Fruit fly (Drosophila melanogaster) whole organism, embryonic: ENCODE measurements around the gene CG43116.

Experiments used
- Aef1 ChIP-seq: fragments of 200-800 bp; sonication (Bioruptor generic); IDR thresholded peaks from 3 replicates; pipeline ENCODE4 v1.3.6; 2022; ENCODE audit warnings: missing biosample characterization, missing genetic modification characterization
- CG10321 ChIP-seq: fragments of 200-800 bp; sonication (Bioruptor generic); IDR thresholded peaks from 2 replicates; pipeline ENCODE4 v1.3.6; 2022; ENCODE audit warnings: missing biosample characterization, missing genetic modification characterization
- CG12104 ChIP-seq: fragments of 200-800 bp; sonication (Bioruptor generic); optimal IDR thresholded peaks from 3 replicates; lab custom pipeline; 2016; ENCODE audit warnings: missing biosample characterization, missing genetic modification characterization
- CG12769 ChIP-seq: fragments of 200-800 bp; sonication (Bioruptor generic); optimal IDR thresholded peaks from 2 replicates; lab custom pipeline; 2019; ENCODE audit warnings: missing biosample characterization, mild to moderate bottlenecking, missing genetic modification characterization, moderate library complexity
- CG13424 ChIP-seq: fragments of 200-800 bp; sonication (Bioruptor generic); optimal IDR thresholded peaks from 2 replicates; lab custom pipeline; 2019; ENCODE audit warnings: missing biosample characterization, mild to moderate bottlenecking, missing genetic modification characterization, moderate library complexity
- CG14050 ChIP-seq: fragments of 200-800 bp; sonication (Bioruptor generic); IDR thresholded peaks from 3 replicates; pipeline ENCODE4 v1.3.6; 2022; ENCODE audit warnings: missing biosample characterization, missing genetic modification characterization
- CG14710 ChIP-seq: fragments of 200-800 bp; sonication (Bioruptor generic); optimal IDR thresholded peaks from 3 replicates; lab custom pipeline; 2019; ENCODE audit warnings: missing biosample characterization, mild to moderate bottlenecking, missing genetic modification characterization, moderate library complexity
- CG15011 ChIP-seq: fragments of 200-800 bp; sonication (Bioruptor generic); optimal IDR thresholded peaks from 3 replicates; lab custom pipeline; 2018; ENCODE audit warnings: missing biosample characterization, mild to moderate bottlenecking, missing genetic modification characterization
- CG1529 ChIP-seq: fragments of 200-800 bp; sonication (Bioruptor generic); optimal IDR thresholded peaks from 3 replicates; lab custom pipeline; 2018; ENCODE audit warnings: missing biosample characterization, missing genetic modification characterization
- CG15601 ChIP-seq: fragments of 200-800 bp; sonication (Bioruptor generic); optimal IDR thresholded peaks from 3 replicates; lab custom pipeline; 2019; ENCODE audit warnings: missing biosample characterization, mild to moderate bottlenecking, missing genetic modification characterization, moderate library complexity
- CG1647 ChIP-seq: fragments of 200-800 bp; sonication (Bioruptor generic); optimal IDR thresholded peaks from 3 replicates; lab custom pipeline; 2016; ENCODE audit warnings: missing biosample characterization, missing genetic modification characterization
- CG18262 ChIP-seq: fragments of 200-800 bp; optimal IDR thresholded peaks from 3 replicates; lab custom pipeline; 2019; ENCODE audit warnings: missing biosample characterization, mild to moderate bottlenecking, missing genetic modification characterization, moderate library complexity
- CG2116 ChIP-seq: fragments of 200-800 bp; sonication (Bioruptor generic); optimal IDR thresholded peaks from 3 replicates; lab custom pipeline; 2018; ENCODE audit warnings: missing biosample characterization, mild to moderate bottlenecking, missing genetic modification characterization
- CG31365 ChIP-seq: fragments of 200-800 bp; sonication (Bioruptor generic); optimal IDR thresholded peaks from 2 replicates; lab custom pipeline; 2018; ENCODE audit warnings: missing biosample characterization, mild to moderate bottlenecking, missing genetic modification characterization
- CG32772 ChIP-seq: fragments of 200-800 bp; sonication (Bioruptor generic); IDR thresholded peaks from 2 replicates; pipeline ENCODE4 v1.3.6; 2022; ENCODE audit warnings: missing biosample characterization, missing genetic modification characterization
- CG3281 ChIP-seq: fragments of 200-800 bp; sonication (Bioruptor generic); optimal IDR thresholded peaks from 3 replicates; lab custom pipeline; 2017; ENCODE audit warnings: missing biosample characterization, mild to moderate bottlenecking, missing genetic modification characterization
- CG3847 ChIP-seq: fragments of 200-800 bp; sonication (Bioruptor generic); IDR thresholded peaks from 2 replicates; pipeline ENCODE4 v1.3.6; 2022; ENCODE audit warnings: missing biosample characterization, missing genetic modification characterization
- CG3995 ChIP-seq: fragments of 200-800 bp; sonication (Bioruptor generic); optimal IDR thresholded peaks from 3 replicates; lab custom pipeline; 2016; ENCODE audit warnings: missing biosample characterization, missing genetic modification characterization
- CG4360 ChIP-seq: fragments of 200-800 bp; sonication (Bioruptor generic); IDR thresholded peaks from 2 replicates; pipeline ENCODE4 v1.3.6; 2022; ENCODE audit warnings: missing biosample characterization, missing genetic modification characterization
- CG6272 ChIP-seq: fragments of 200-800 bp; sonication (Bioruptor generic); IDR thresholded peaks from 2 replicates; pipeline ENCODE4 v1.3.6; 2022; ENCODE audit warnings: missing biosample characterization, missing genetic modification characterization
- CG6765 ChIP-seq: fragments of 200-800 bp; sonication (Bioruptor generic); optimal IDR thresholded peaks from 3 replicates; lab custom pipeline; 2017; ENCODE audit warnings: missing biosample characterization, mild to moderate bottlenecking, missing genetic modification characterization
- CG8924 ChIP-seq: fragments of 200-800 bp; optimal IDR thresholded peaks from 3 replicates; lab custom pipeline; 2019; ENCODE audit warnings: missing biosample characterization, mild to moderate bottlenecking, missing genetic modification characterization, moderate library complexity
- Dip2 ChIP-seq: fragments of 200-800 bp; sonication (Bioruptor generic); IDR thresholded peaks from 2 replicates; pipeline ENCODE4 v1.3.6; 2022; ENCODE audit warnings: missing biosample characterization, missing genetic modification characterization
- Gsc ChIP-seq: fragments of 200-800 bp; sonication (Bioruptor generic); IDR thresholded peaks from 2 replicates; pipeline ENCODE4 v1.3.6; 2022; ENCODE audit warnings: missing biosample characterization, missing genetic modification characterization
- HLHmδ ChIP-seq: fragments of 200-800 bp; sonication (Bioruptor generic); optimal IDR thresholded peaks from 2 replicates; lab custom pipeline; 2018; ENCODE audit warnings: missing biosample characterization, mild to moderate bottlenecking, missing genetic modification characterization, moderate library complexity
- Jarid2 ChIP-seq: fragments of 200-800 bp; sonication (Bioruptor generic); optimal IDR thresholded peaks from 3 replicates; lab custom pipeline; 2017; ENCODE audit warnings: mild to moderate bottlenecking, missing biosample characterization, missing genetic modification reagents, missing genetic modification characterization
- Lhr ChIP-seq: fragments of 200-800 bp; sonication (Bioruptor generic); optimal IDR thresholded peaks from 3 replicates; lab custom pipeline; 2017; ENCODE audit warnings: mild to moderate bottlenecking, missing biosample characterization, missing genetic modification reagents, missing genetic modification characterization
- MESR4 ChIP-seq: fragments of 200-800 bp; sonication (Bioruptor generic); optimal IDR thresholded peaks from 2 replicates; lab custom pipeline; 2018; ENCODE audit warnings: missing biosample characterization, mild to moderate bottlenecking, missing genetic modification characterization, moderate library complexity
- Opbp ChIP-seq: fragments of 200-800 bp; sonication (Bioruptor generic); IDR thresholded peaks from 3 replicates; pipeline ENCODE4 v1.3.6; 2022; ENCODE audit warnings: missing biosample characterization, missing genetic modification characterization; ENCODE audit not compliant: partially characterized antibody
- Pdp1 ChIP-seq, 2 experiments: fragments of 200-800 bp; sonication (Bioruptor generic); optimal IDR thresholded peaks; 3 replicates each; lab custom pipeline; 2016; ENCODE audit warnings: missing biosample characterization in 2 of 2, missing genetic modification characterization in 2 of 2, mild to moderate bottlenecking in 1 of 2, moderate library complexity in 1 of 2
- Poxn ChIP-seq: fragments of 200-800 bp; sonication (Bioruptor generic); IDR thresholded peaks from 2 replicates; pipeline ENCODE4 v1.3.6; 2022; ENCODE audit warnings: missing biosample characterization, missing genetic modification characterization
- Rx ChIP-seq: fragments of 200-800 bp; sonication (Bioruptor generic); IDR thresholded peaks from 2 replicates; pipeline ENCODE4 v1.3.6; 2022; ENCODE audit warnings: missing biosample characterization, missing genetic modification characterization
- Scr ChIP-seq: fragments of 200-800 bp; sonication (Bioruptor generic); IDR thresholded peaks from 2 replicates; pipeline ENCODE4 v1.3.6; 2022; ENCODE audit warnings: missing biosample characterization, missing genetic modification characterization; ENCODE audit not compliant: partially characterized antibody
- Six4 ChIP-seq: fragments of 200-800 bp; sonication (Bioruptor generic); optimal IDR thresholded peaks from 2 replicates; lab custom pipeline; 2016; ENCODE audit warnings: missing biosample characterization, missing genetic modification characterization
- cwo ChIP-seq: fragments of 200-800 bp; sonication (Bioruptor generic); optimal IDR thresholded peaks from 3 replicates; lab custom pipeline; 2017; ENCODE audit warnings: missing biosample characterization, missing genetic modification characterization, mild to moderate bottlenecking, moderate library complexity, missing genetic modification reagents
- danr ChIP-seq: fragments of 200-800 bp; sonication (Bioruptor generic); IDR thresholded peaks from 2 replicates; pipeline ENCODE4 v1.3.6; 2022; ENCODE audit warnings: missing biosample characterization, missing genetic modification characterization
- dati ChIP-seq: fragments of 200-800 bp; sonication (Bioruptor generic); IDR thresholded peaks from 2 replicates; pipeline ENCODE4 v1.3.6; 2022; ENCODE audit warnings: missing biosample characterization, missing genetic modification characterization
- ham ChIP-seq: fragments of 200-800 bp; sonication (Bioruptor generic); IDR thresholded peaks from 2 replicates; pipeline ENCODE4 v1.3.6; 2022; ENCODE audit warnings: missing biosample characterization, missing genetic modification characterization
- ind ChIP-seq: fragments of 200-800 bp; sonication (Bioruptor generic); optimal IDR thresholded peaks from 3 replicates; lab custom pipeline; 2016; ENCODE audit warnings: missing biosample characterization, missing genetic modification characterization
- insv ChIP-seq, 2 experiments: fragments of 200-800 bp; sonication (Bioruptor generic); optimal IDR thresholded peaks; 3 replicates each; lab custom pipeline; 2016 to 2018; ENCODE audit warnings: missing biosample characterization in 2 of 2, missing genetic modification characterization in 2 of 2
- ranshi ChIP-seq: fragments of 200-800 bp; sonication (Bioruptor generic); IDR thresholded peaks from 2 replicates; pipeline ENCODE4 v1.3.6; 2022; ENCODE audit warnings: missing biosample characterization, missing genetic modification characterization
- sens ChIP-seq: fragments of 200-800 bp; sonication (Bioruptor generic); peaks from one replicate; lab custom pipeline; 2016; ENCODE audit warnings: missing biosample characterization, missing genetic modification characterization
- sima ChIP-seq: fragments of 200-800 bp; sonication (Bioruptor generic); optimal IDR thresholded peaks from 2 replicates; lab custom pipeline; 2016; ENCODE audit warnings: missing biosample characterization, missing genetic modification characterization
- sisA ChIP-seq: fragments of 200-800 bp; sonication (Bioruptor generic); IDR thresholded peaks from 2 replicates; pipeline ENCODE4 v1.3.6; 2022; ENCODE audit warnings: missing biosample characterization, missing genetic modification characterization
- sqz ChIP-seq: fragments of 200-800 bp; sonication (Bioruptor generic); optimal IDR thresholded peaks from 3 replicates; lab custom pipeline; 2018; ENCODE audit warnings: missing biosample characterization, mild to moderate bottlenecking, missing genetic modification characterization
- sr ChIP-seq: fragments of 200-800 bp; sonication (Bioruptor generic); IDR thresholded peaks from 3 replicates; pipeline ENCODE4 v1.3.6; 2022; ENCODE audit warnings: missing biosample characterization, missing genetic modification characterization
- stwl ChIP-seq: fragments of 200-800 bp; sonication (Bioruptor generic); optimal IDR thresholded peaks from 3 replicates; lab custom pipeline; 2018; ENCODE audit warnings: missing biosample characterization, mild to moderate bottlenecking, missing genetic modification characterization, moderate library complexity
- ttk ChIP-seq: fragments of 200-800 bp; sonication (Bioruptor generic); IDR thresholded peaks from 2 replicates; pipeline ENCODE4 v2.1.2; 2022; ENCODE audit warnings: missing biosample characterization, missing genetic modification characterization

CG43116 gene

dm6 chr3R:26020244-26021171 lies 23.7 kb upstream of the CG43116 start (continued):
- TF ChIP-seq dati (no peak; the same call in 1 of the 2 replicates), CG15601 (tag; lab: Kevin White, UChicago) (peak; percentile 57), sqz (GFP tag; lab: Kevin White, UChicago) (peak; percentile 33), CG14710 (tag; lab: Kevin White, UChicago) (peak; percentile 63), sens (GFP tag; lab: Kevin White, UChicago) (peak; percentile 87), CG1529 (peak; percentile 49), CG8924 (tag; lab: Kevin White, UChicago) (peak; percentile 48), sr (GFP tag; lab: Robert Waterston, UW) (peak; percentile 65; the same call in 2 of the 3 replicates), HLHmδ (GFP tag; lab: Kevin White, UChicago) (peak; percentile 99), CG1647 (no peak), CG31365 (tag; lab: Kevin White, UChicago) (no peak), CG4360 (no peak), Scr (GFP tag; lab: Robert Waterston, UW) (peak; percentile 24; the same call in 1 of the 2 replicates), ttk (GFP tag; lab: Robert Waterston, UW) (peak; percentile 54; the same call in 1 of the 2 replicates), ranshi (GFP tag; lab: Robert Waterston, UW) (peak; percentile 59; the same call in 1 of the 2 replicates), Rx (GFP tag; lab: Robert Waterston, UW) (no peak; the same call in 1 of the 2 replicates), CG12769 (tag; lab: Kevin White, UChicago) (peak; percentile 96), CG3995 (GFP tag; lab: Kevin White, UChicago) (no peak), sima (GFP tag; lab: Kevin White, UChicago) (no peak), Dip2 (GFP tag; lab: Robert Waterston, UW) (no peak), Six4 (GFP tag; lab: Kevin White, UChicago) (peak; percentile 34), Gsc (GFP tag; lab: Robert Waterston, UW) (0 out of 2 replicates have a peak, but pooled peaks have one; percentile 26), CG13424 (tag; lab: Kevin White, UChicago) (peak; percentile 72), Poxn (GFP tag; lab: Robert Waterston, UW) (no peak), Pdp1 (GFP tag; optimal IDR thresholded peaks at IDR 0.05; lab: Kevin White, UChicago) (peak in 1 of 2 experiments; percentile 0), CG14050 (GFP tag; lab: Robert Waterston, UW) (peak; percentile 39; the same call in 2 of the 3 replicates), Lhr (GFP tag; lab: Kevin White, UChicago) (no peak), cwo (GFP tag; lab: Kevin White, UChicago) (peak; percentile 58), CG6765 (peak; percentile 30), MESR4 (GFP tag; lab: Kevin White, UChicago) (no peak), ham (GFP tag; lab: Robert Waterston, UW) (no peak), CG6272 (GFP tag; lab: Robert Waterston, UW) (no peak), CG12104 (peak; percentile 45), CG2116 (GFP tag; lab: Kevin White, UChicago) (no peak), CG10321 (GFP tag; lab: Robert Waterston, UW) (no peak), stwl (tag; lab: Kevin White, UChicago) (no peak), Opbp (GFP tag; lab: Robert Waterston, UW) (no peak), Aef1 (peak; percentile 34; the same call in 1 of the 3 replicates), CG3281 (GFP tag; lab: Kevin White, UChicago) (peak; percentile 71), Jarid2 (GFP tag; lab: Kevin White, UChicago) (no peak), ind (GFP tag; lab: Kevin White, UChicago) (peak; percentile 59), CG3847 (GFP tag; lab: Robert Waterston, UW) (peak; percentile 32; the same call in 1 of the 2 replicates), sisA (peak; percentile 65), CG32772 (GFP tag; lab: Robert Waterston, UW) (peak; percentile 70), danr (GFP tag; lab: Robert Waterston, UW) (no peak), insv (GFP tag; optimal IDR thresholded peaks at IDR 0.05; lab: Kevin White, UChicago) (no peak), CG15011 (GFP tag; lab: Kevin White, UChicago) (peak; percentile 36), CG18262 (tag; lab: Kevin White, UChicago) (peak; percentile 73)
